Fruit fly (Drosophila melanogaster): ENCODE measurements around the gene Flo2.

Flo2 gene

dm6 chrX:14946522-14946921 is 107.3 kb downstream of the Flo2 start (continued):
- TF ChIP-seq Bteb2 (GFP tag; optimal IDR thresholded peaks at IDR 0.05) (no peak), bowl (GFP tag; IDR thresholded peaks at IDR 0.05) (no peak), sd (tag; optimal IDR thresholded peaks at IDR 0.05) (peak; percentile 93), ranshi (GFP tag; IDR thresholded peaks at IDR 0.05) (no peak), dati (GFP tag; IDR thresholded peaks at IDR 0.05) (no peak), gsb-n (tag; optimal IDR thresholded peaks at IDR 0.05) (no peak), abd-A (tag; optimal IDR thresholded peaks at IDR 0.05) (no peak), gfzf (GFP tag; optimal IDR thresholded peaks at IDR 0.05) (no peak), lab (GFP tag; optimal IDR thresholded peaks at IDR 0.05) (no peak), CG11696 (GFP tag; IDR thresholded peaks at IDR 0.05) (no peak), exex (tag; optimal IDR thresholded peaks at IDR 0.05) (peak; percentile 88), Xbp1 (GFP tag; optimal IDR thresholded peaks at IDR 0.05) (no peak), twi (tag; optimal IDR thresholded peaks at IDR 0.05) (peak; percentile 19), sug (tag; optimal IDR thresholded peaks at IDR 0.05) (peak; percentile 97), CG33557 (GFP tag; optimal IDR thresholded peaks at IDR 0.05) (no peak), YL-1 (GFP tag; optimal IDR thresholded peaks at IDR 0.05) (no peak), CG11085 (GFP tag; IDR thresholded peaks at IDR 0.05) (no peak), CG10431 (GFP tag; optimal IDR thresholded peaks at IDR 0.05) (no peak), so (GFP tag; IDR thresholded peaks at IDR 0.05) (no peak), Hsf (GFP tag; optimal IDR thresholded peaks at IDR 0.05) (no peak), CG31224 (GFP tag; IDR thresholded peaks at IDR 0.05) (no peak), maf-S (GFP tag; optimal IDR thresholded peaks at IDR 0.05) (no peak), NK7.1 (GFP tag; optimal IDR thresholded peaks at IDR 0.05) (no peak), CG12942 (GFP tag; optimal IDR thresholded peaks at IDR 0.05) (no peak), bab2 (GFP tag; optimal IDR thresholded peaks at IDR 0.05) (no peak), gt (GFP tag; IDR thresholded peaks at IDR 0.05) (no peak), CG10147 (GFP tag; optimal IDR thresholded peaks at IDR 0.05) (no peak), zfh1 (GFP tag; IDR thresholded peaks at IDR 0.05) (no peak), Dll (GFP tag; IDR thresholded peaks at IDR 0.05; ENCODE audit: partially characterized antibody) (no peak), gcm2 (GFP tag; optimal IDR thresholded peaks at IDR 0.05) (no peak), hth (optimal IDR thresholded peaks at IDR 0.05) (no peak), CG7556 (GFP tag; optimal IDR thresholded peaks at IDR 0.05) (no peak), sisA (GFP tag; IDR thresholded peaks at IDR 0.05) (no peak), Dp (GFP tag; optimal IDR thresholded peaks at IDR 0.05) (no peak), ham (GFP tag; IDR thresholded peaks at IDR 0.05) (no peak), CG12299 (tag; optimal IDR thresholded peaks at IDR 0.05) (no peak), NC2α (GFP tag; optimal IDR thresholded peaks at IDR 0.05) (no peak), nerfin-2 (GFP tag; IDR thresholded peaks at IDR 0.05; ENCODE audit: partially characterized antibody) (no peak), mirr (GFP tag; optimal IDR thresholded peaks at IDR 0.05) (peak; percentile 86), GATAe (GFP tag; conservative IDR thresholded peaks at IDR 0.05) (peak; percentile 46; the same call in 1 of the 2 replicates), CG6689 (GFP tag; IDR thresholded peaks at IDR 0.05) (no peak), org-1 (GFP tag; optimal IDR thresholded peaks at IDR 0.05) (no peak), CG12769 (tag; optimal IDR thresholded peaks at IDR 0.05) (no peak), Bgb (GFP tag; IDR thresholded peaks at IDR 0.05; ENCODE audit: partially characterized antibody) (no peak), ro (GFP tag; IDR thresholded peaks at IDR 0.05) (no peak), ac (GFP tag; optimal IDR thresholded peaks at IDR 0.05) (no peak), Ets65A (GFP tag) (no peak), sc (optimal IDR thresholded peaks at IDR 0.05) (no peak), sc (GFP tag; optimal IDR thresholded peaks at IDR 0.05) (no peak), sna (GFP tag; IDR thresholded peaks at IDR 0.05; ENCODE audit: partially characterized antibody) (no peak), CG2678 (tag; optimal IDR thresholded peaks at IDR 0.05) (peak; percentile 21), fd96Cb (tag; optimal IDR thresholded peaks at IDR 0.05) (no peak), grn (GFP tag; optimal IDR thresholded peaks at IDR 0.05) (peak; percentile 19)
